Fruit fly (Drosophila melanogaster): ENCODE data around the gene CG11444.

DNA sequence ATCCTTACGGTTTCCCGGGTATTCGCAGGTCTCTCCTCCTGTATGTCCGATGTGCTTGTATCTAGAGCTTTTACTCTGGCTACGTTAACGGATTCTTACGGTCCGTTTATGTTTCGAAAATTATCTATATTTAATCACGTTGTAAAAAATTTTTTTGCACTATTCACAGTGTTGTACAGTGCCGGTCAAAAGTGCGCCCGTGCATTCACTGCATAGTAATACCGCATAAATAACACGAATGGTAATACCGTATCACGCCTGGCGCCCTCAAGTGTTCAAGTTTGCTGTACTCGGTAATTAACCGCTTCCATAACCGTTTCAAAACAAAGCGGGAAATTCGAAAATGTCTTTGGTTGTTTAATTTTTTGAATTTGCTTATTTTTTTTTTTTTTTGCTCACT is at the start of gene CG11444:
- no peak for TF ChIP-seq psq (optimal IDR thresholded peaks at IDR 0.05)
- no peak for TF ChIP-seq insv (optimal IDR thresholded peaks at IDR 0.05)
- TF ChIP-seq Sin3A (optimal IDR thresholded peaks at IDR 0.05) = no peak
